Worm (Caenorhabditis elegans) whole organism, early embryonic: Measurements from ENCODE around the gene srh-193.

Source experiments
- ama-1 ChIP-seq: fragments of 150-350 bp; optimal IDR thresholded peaks from 2 replicates; lab custom pipeline; 2014
- hmg-4 ChIP-seq: fragments of 200-800 bp; sonication (Bioruptor generic); optimal IDR thresholded peaks from 2 replicates; lab custom pipeline; 2018; ENCODE audit warnings: mild to moderate bottlenecking, missing genetic modification characterization, missing compliant biosample characterization

DNA sequence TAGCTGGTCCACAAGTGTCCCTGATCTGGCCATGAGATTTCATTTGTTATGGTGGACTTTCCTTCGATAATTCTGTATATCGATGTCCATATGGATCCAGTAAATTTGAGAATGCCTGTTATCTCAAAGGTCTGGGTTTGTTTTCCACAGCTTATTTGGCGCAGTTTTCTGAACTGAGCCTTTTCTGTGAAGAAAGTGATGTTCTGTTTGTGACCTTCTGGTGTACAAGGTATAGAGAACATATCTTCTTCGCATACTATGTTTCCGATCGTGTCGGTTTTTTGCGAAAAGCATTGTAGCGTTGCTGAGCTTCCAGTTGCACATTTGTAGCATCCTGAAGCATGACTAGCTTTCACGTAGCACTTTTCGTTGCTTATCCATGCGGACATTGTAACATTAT is 12.8 kb upstream of the srh-193 start:
- TF ChIP-seq ama-1 (no peak), hmg-4 (GFP tag; lab: Kevin White, UChicago) (no peak)
